Fruit fly (Drosophila melanogaster): Measurements from ENCODE around the gene dao.

dao gene

DNA sequence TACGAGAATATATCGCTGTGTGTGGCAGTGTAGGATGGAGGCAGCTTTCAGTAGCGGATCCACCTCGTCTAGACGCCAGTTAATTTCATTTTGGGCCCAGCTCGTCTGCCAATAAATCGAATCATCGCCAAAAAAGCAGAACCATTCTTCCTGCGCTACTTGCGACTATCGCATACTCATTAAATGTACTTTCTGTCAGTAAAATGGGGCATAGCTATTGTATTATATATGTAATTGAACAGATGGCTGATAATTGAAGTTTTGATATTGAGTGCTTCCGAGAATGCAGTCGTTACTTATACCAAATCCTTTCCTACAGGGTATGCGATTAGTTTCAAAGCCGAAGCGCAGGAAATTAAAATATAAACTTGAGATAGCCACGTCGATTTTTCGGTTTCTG lies 4.0 kb upstream of the dao start:
- TF ChIP-seq CG33017 (tag; optimal IDR thresholded peaks at IDR 0.05) (no peak), cic (GFP tag; optimal IDR thresholded peaks at IDR 0.05) (no peak), Clk (GFP tag; optimal IDR thresholded peaks at IDR 0.05) (no peak), Crg-1 (GFP tag; optimal IDR thresholded peaks at IDR 0.05) (no peak), pad (GFP tag; optimal IDR thresholded peaks at IDR 0.05) (no peak), CG14711 (tag; optimal IDR thresholded peaks at IDR 0.05) (no peak), cnc (optimal IDR thresholded peaks at IDR 0.05) (no peak), bab1 (GFP tag; optimal IDR thresholded peaks at IDR 0.05) (no peak), toe (GFP tag; optimal IDR thresholded peaks at IDR 0.05) (no peak), ovo (GFP tag; optimal IDR thresholded peaks at IDR 0.05) (no peak), CG5204 (GFP tag; optimal IDR thresholded peaks at IDR 0.05) (no peak), kay (GFP tag; ENCODE audit: borderline replicate concordance) (no peak), CG1620 (GFP tag; optimal IDR thresholded peaks at IDR 0.05) (no peak), tj (GFP tag; optimal IDR thresholded peaks at IDR 0.05) (no peak), CG7101 (tag; optimal IDR thresholded peaks at IDR 0.05) (no peak)

DNA sequence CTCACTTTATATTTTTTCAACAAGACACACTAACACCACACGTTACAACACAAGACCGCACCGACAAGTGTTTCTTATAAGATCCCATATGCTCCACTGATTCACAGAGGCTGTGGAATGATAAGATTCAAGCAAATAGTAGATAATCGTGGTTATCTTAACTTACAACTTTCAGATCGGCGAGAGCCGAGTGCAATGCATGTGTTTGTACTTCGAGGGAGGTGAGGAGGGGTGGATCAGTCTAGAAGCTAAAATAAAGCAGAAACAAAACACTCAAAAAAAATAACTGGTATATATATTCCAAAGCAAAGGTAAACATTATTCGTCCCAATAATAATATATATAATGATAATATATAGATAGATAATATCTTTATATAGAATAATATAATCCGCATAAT lies 1.1 kb upstream of the dao start, which contains the start of gene ZnT35C:
ZnT35C (minus strand) TSS at position 101 of the 400 bp plus-strand sequence.
- TF ChIP-seq CG7101 (tag; optimal IDR thresholded peaks at IDR 0.05) (no peak), CG33017 (tag; optimal IDR thresholded peaks at IDR 0.05) (no peak), ovo (GFP tag; optimal IDR thresholded peaks at IDR 0.05) (no peak), toe (GFP tag; optimal IDR thresholded peaks at IDR 0.05) (no peak), kay (GFP tag; ENCODE audit: borderline replicate concordance) (no peak), CG5204 (GFP tag; optimal IDR thresholded peaks at IDR 0.05) (no peak), CG11617 (GFP tag; optimal IDR thresholded peaks at IDR 0.05) (no peak)

DNA sequence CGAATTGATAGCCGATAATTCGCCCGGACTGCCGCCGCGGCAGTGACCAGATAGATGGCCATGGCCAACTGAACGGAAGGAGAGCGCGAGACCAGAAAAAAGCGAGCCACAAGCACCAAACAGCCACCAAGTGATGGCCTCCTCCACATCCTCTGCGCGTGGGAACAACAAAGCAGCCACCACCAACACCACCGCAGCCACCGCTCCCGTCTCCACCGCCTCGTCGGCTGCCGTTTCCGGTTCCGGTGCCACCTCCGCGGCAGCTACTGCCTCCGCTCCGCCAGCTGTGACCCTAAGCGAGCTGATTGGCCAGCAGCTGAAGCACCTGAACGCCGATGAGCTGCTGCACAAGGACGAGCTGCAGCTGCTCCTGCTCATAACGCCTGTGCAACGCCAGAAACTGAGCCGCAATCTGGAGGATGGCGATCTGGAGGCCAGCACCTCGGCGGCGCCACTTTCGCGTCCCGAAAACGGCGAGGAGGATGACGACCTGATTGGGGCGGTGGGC lies 381 bp downstream of the dao start:
- no peak for TF ChIP-seq toe (GFP tag; optimal IDR thresholded peaks at IDR 0.05)
- TF ChIP-seq CG14711 (tag; optimal IDR thresholded peaks at IDR 0.05): no peak
- TF ChIP-seq CG12768 (GFP tag; optimal IDR thresholded peaks at IDR 0.05): no peak
- TF ChIP-seq CG1620 (GFP tag; optimal IDR thresholded peaks at IDR 0.05): no peak
- no peak for TF ChIP-seq CG5204 (GFP tag; optimal IDR thresholded peaks at IDR 0.05)

DNA sequence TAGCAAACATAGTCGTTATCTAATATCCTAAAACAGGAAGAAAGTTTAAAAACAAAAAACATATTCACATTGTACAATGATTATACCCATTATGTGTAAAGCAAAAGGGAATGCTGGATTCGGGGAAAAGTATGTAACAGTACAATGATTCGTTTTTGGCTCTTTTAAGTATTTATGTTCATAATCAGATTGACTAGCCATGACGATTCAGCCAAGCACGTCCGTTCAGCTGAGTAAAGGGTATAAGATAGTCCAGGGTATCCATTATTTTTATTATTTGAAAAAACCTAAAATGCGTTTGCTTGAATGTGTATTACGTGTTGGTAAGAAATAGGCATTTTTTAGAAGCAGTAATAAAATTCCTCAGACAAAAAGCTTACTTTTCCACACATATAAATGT lies 1.0 kb downstream of the dao start:
- no peak for TF ChIP-seq bab1 (GFP tag; optimal IDR thresholded peaks at IDR 0.05)
- no peak for TF ChIP-seq CG11617 (GFP tag; optimal IDR thresholded peaks at IDR 0.05)
- no peak for TF ChIP-seq Mnt (GFP tag; optimal IDR thresholded peaks at IDR 0.05)
- TF ChIP-seq ovo (GFP tag; optimal IDR thresholded peaks at IDR 0.05): no peak
- TF ChIP-seq pad (GFP tag; optimal IDR thresholded peaks at IDR 0.05): no peak

DNA sequence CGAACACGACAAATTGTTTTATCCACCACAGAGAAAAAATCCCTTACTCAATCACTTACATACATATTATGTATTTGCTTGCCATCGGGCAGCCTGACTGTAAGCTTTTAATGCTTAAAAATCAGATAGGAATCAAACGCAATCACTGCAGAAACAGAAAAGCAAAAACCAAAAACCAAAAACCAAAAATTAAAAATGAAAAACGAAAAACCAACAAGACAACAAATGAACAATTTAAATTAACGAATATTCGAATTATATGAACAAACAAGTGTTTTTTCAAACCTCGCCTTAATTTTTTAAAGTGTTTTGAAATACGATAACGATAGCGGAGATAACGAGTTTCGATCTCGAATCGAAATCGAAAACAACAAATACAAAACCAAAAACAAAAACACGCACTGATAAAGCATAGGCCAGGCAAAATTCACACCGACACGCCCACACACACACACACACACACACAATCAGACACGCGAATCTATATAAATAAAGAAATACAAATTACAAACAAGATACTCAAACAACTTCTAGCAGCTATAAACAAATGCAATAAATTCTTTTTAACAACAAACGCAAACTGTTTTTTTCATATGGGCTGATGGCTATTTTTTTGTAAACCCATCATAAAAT lies 5.7 kb downstream of the dao start:
- no peak for TF ChIP-seq toe (GFP tag; optimal IDR thresholded peaks at IDR 0.05)
- TF ChIP-seq ovo (GFP tag; optimal IDR thresholded peaks at IDR 0.05): no peak
- TF ChIP-seq CG5204 (GFP tag; optimal IDR thresholded peaks at IDR 0.05): no peak
- peak; percentile 29 for TF ChIP-seq CG14711 (tag; optimal IDR thresholded peaks at IDR 0.05)
- TF ChIP-seq cnc (optimal IDR thresholded peaks at IDR 0.05): no peak
- no peak for TF ChIP-seq CG7045 (GFP tag; optimal IDR thresholded peaks at IDR 0.05)
- no peak for TF ChIP-seq bab1 (GFP tag; optimal IDR thresholded peaks at IDR 0.05)
- no peak for TF ChIP-seq CG11617 (GFP tag; optimal IDR thresholded peaks at IDR 0.05)
- TF ChIP-seq CG7101 (tag; optimal IDR thresholded peaks at IDR 0.05): peak; percentile 21
- no peak for TF ChIP-seq kay (GFP tag; ENCODE audit: borderline replicate concordance)
- no peak for TF ChIP-seq CG33017 (tag; optimal IDR thresholded peaks at IDR 0.05)
- TF ChIP-seq tj (GFP tag; optimal IDR thresholded peaks at IDR 0.05): no peak
- no peak for TF ChIP-seq Mnt (GFP tag; optimal IDR thresholded peaks at IDR 0.05)
- no peak for TF ChIP-seq Crg-1 (GFP tag; optimal IDR thresholded peaks at IDR 0.05)
- TF ChIP-seq Hr96 (GFP tag; optimal IDR thresholded peaks at IDR 0.05): peak; percentile 5
- no peak for TF ChIP-seq Clk (GFP tag; optimal IDR thresholded peaks at IDR 0.05)

DNA sequence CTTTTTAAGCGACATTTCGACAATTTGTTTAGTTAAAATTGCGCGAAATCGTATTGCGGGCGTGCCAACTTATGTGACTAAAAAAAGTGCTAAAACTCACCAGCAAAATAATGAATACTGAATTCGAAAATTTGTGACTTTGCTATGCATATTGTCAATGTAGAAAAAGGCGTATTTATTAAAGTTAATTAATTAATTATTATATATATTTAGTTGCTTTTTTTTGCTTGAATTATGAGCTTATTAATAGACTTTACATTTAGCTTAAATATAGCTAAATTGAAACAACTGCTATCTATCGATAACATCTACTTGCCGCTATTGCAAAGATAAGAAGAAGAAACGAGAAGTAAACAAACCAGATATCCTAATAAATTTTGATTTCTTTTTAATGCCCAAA lies 7.6 kb downstream of the dao start, which contains the start of the genes PolD3 and Uxt:
PolD3 (minus strand) TSS at position 56 of the 400 bp plus-strand sequence.
Uxt (plus strand) TSS at position 333 of the 400 bp plus-strand sequence.
- TF ChIP-seq bab1 (GFP tag; optimal IDR thresholded peaks at IDR 0.05): no peak
- TF ChIP-seq ovo (GFP tag; optimal IDR thresholded peaks at IDR 0.05): no peak
- no peak for TF ChIP-seq CG33017 (tag; optimal IDR thresholded peaks at IDR 0.05)
- no peak for TF ChIP-seq pad (GFP tag; optimal IDR thresholded peaks at IDR 0.05)

DNA sequence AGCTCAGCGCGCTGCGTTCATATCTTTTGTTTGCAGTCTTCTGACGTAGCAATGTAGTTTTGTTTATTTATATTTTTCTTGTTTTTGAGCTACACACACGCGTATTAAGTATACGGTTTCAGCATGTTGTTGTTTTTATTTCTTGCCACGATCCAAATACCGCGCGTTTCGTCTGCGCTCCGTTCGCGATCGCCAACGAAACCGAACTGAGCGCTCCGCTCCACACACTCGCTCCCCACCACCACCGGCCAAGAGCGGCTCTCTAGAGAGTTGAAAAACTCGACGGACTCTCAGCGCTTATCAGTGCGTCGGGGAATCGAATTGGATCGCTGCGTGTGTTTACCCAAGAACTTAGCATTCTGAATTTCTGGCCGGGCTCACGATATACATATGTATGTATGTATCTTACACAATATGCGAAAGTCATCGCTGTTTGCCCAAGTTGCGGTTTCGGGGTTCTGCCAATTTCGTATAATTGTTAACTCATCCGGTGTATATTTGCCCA lies 15.9 kb downstream of the dao start, which contains the start of gene yuri:
yuri (minus strand) TSS at position 210 of the 505 bp plus-strand sequence.
- peak; percentile 38 for TF ChIP-seq CG7101 (tag; optimal IDR thresholded peaks at IDR 0.05)
- peak; percentile 0 for TF ChIP-seq CG11617 (GFP tag; optimal IDR thresholded peaks at IDR 0.05)
- TF ChIP-seq CG5204 (GFP tag; optimal IDR thresholded peaks at IDR 0.05): no peak
- peak; percentile 50 for TF ChIP-seq CG12768 (GFP tag; optimal IDR thresholded peaks at IDR 0.05)
- peak; percentile 78 for TF ChIP-seq tj (GFP tag; optimal IDR thresholded peaks at IDR 0.05)
- TF ChIP-seq CG1620 (GFP tag; optimal IDR thresholded peaks at IDR 0.05): peak; percentile 33
- peak; percentile 17 for TF ChIP-seq Hr96 (GFP tag; optimal IDR thresholded peaks at IDR 0.05)
- TF ChIP-seq Crg-1 (GFP tag; optimal IDR thresholded peaks at IDR 0.05): peak; percentile 7
- TF ChIP-seq CG7045 (GFP tag; optimal IDR thresholded peaks at IDR 0.05): no peak
- no peak for TF ChIP-seq CG14711 (tag; optimal IDR thresholded peaks at IDR 0.05)
- no peak for TF ChIP-seq CG33017 (tag; optimal IDR thresholded peaks at IDR 0.05)
- TF ChIP-seq ovo (GFP tag; optimal IDR thresholded peaks at IDR 0.05): no peak
- TF ChIP-seq toe (GFP tag; optimal IDR thresholded peaks at IDR 0.05): no peak
- peak; percentile 72 for TF ChIP-seq Mnt (GFP tag; optimal IDR thresholded peaks at IDR 0.05)
- no peak for TF ChIP-seq Clk (GFP tag; optimal IDR thresholded peaks at IDR 0.05)
- peak in 1 of 2 experiments; percentile 5 for TF ChIP-seq cnc (optimal IDR thresholded peaks at IDR 0.05)
- TF ChIP-seq bab1 (GFP tag; optimal IDR thresholded peaks at IDR 0.05): peak; percentile 74
- peak; percentile 73 for TF ChIP-seq cic (GFP tag; optimal IDR thresholded peaks at IDR 0.05)
- peak; percentile 38 for TF ChIP-seq pad (GFP tag; optimal IDR thresholded peaks at IDR 0.05)
- TF ChIP-seq kay (GFP tag; ENCODE audit: borderline replicate concordance): no peak

All from whole organism, adult.